Worm (Caenorhabditis elegans) whole organism, L2 larva: Measurements from ENCODE around the gene srt-53.

ENCODE experiments used
- F13H6.1 ChIP-seq: sonication (generic microtip); optimal IDR thresholded peaks from 2 replicates; lab custom pipeline; 2016; ENCODE audit warnings: missing genetic modification characterization, missing compliant biosample characterization
- ama-1 ChIP-seq: fragments of 150-350 bp; optimal IDR thresholded peaks from 2 replicates; lab custom pipeline; 2018; ENCODE audit warnings: inconsistent platforms
- blmp-1 ChIP-seq: sonication (generic microtip); optimal IDR thresholded peaks from 2 replicates; lab custom pipeline; 2017; ENCODE audit warnings: missing genetic modification characterization, mild to moderate bottlenecking, missing compliant biosample characterization, antibody characterized with exemption, moderate library complexity; ENCODE audit not compliant: insufficient read depth
- egl-27 ChIP-seq: sonication (generic microtip); optimal IDR thresholded peaks from 3 replicates; lab custom pipeline; 2017; ENCODE audit warnings: missing biosample characterization, missing genetic modification reagents, missing genetic modification characterization
- elt-3 ChIP-seq: sonication (generic microtip); optimal IDR thresholded peaks from 2 replicates; lab custom pipeline; 2017; ENCODE audit warnings: missing biosample characterization, missing genetic modification characterization
- lin-13 ChIP-seq: fragments of 150-350 bp; optimal IDR thresholded peaks from 2 replicates; lab custom pipeline; 2014; ENCODE audit warnings: missing biosample characterization, missing genetic modification reagents, missing genetic modification characterization
- mdl-1 ChIP-seq, 2 experiments: fragments of 150-350 bp in 1 of 2; sonication (generic microtip) in 1 of 2; optimal IDR thresholded peaks; 2 replicates each; lab custom pipeline; 2017; ENCODE audit warnings: missing biosample characterization in 2 of 2, missing genetic modification characterization in 2 of 2
- nhr-23 ChIP-seq: fragments of 150-350 bp; optimal IDR thresholded peaks from 2 replicates; lab custom pipeline; 2014; ENCODE audit warnings: missing biosample characterization, missing genetic modification reagents, missing genetic modification characterization
- nhr-237 ChIP-seq: fragments of 150-350 bp; optimal IDR thresholded peaks from 2 replicates; lab custom pipeline; 2014; ENCODE audit warnings: missing biosample characterization, missing genetic modification characterization
- snpc-4 ChIP-seq: fragments of 150-350 bp; optimal IDR thresholded peaks from 2 replicates; lab custom pipeline; 2014; ENCODE audit warnings: missing biosample characterization, missing genetic modification characterization
- ztf-4 ChIP-seq: fragments of 150-350 bp; optimal IDR thresholded peaks from 2 replicates; lab custom pipeline; 2014; ENCODE audit warnings: missing biosample characterization, missing genetic modification characterization

ce11 chrV:7932998-7933397, 7.2 kb downstream of the srt-53 start, which contains the start of gene ncx-10:
- TF ChIP-seq F13H6.1 (no peak), blmp-1 (no peak), nhr-23 (tag; lab: Kevin White, UChicago) (no peak), lin-13 (GFP tag; lab: Kevin White, UChicago) (no peak), ztf-4 (tag; lab: Kevin White, UChicago) (no peak), snpc-4 (no peak), mdl-1 (tag; optimal IDR thresholded peaks at IDR 0.05; lab: Kevin White, UChicago) (no peak), ama-1 (lab: Kevin White, UChicago) (no peak), elt-3 (no peak), nhr-237 (tag; lab: Kevin White, UChicago) (no peak), egl-27 (tag; lab: Kevin White, UChicago) (no peak)
